Worm (Caenorhabditis elegans): ENCODE results near the gene droe-8.

The droe-8 gene

DNA sequence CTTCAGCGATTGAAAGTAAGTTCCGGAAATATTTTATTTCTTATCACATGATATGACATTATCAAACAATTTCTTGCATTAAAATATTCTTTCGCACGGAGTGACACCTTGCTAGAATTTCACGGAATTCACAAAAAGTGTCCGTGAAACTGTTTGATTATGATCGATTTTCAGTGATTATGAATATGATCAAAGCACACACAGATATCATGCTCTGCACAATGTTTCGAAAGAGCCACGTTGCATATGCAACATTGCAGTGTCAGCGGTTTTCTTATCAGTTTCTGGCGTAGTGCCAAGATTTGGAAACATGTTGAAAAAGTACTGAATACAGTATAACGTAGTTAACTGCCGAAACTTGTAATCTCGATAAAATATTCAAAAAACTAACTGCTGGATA is 42.8 kb downstream of the droe-8 start (continued):
- no peak for TF ChIP-seq dpl-1 (GFP tag; optimal IDR thresholded peaks at IDR 0.05)
- no peak for TF ChIP-seq cebp-1 (GFP tag; IDR thresholded peaks at IDR 0.05)
- TF ChIP-seq cebp-1 (tag; optimal IDR thresholded peaks at IDR 0.05): peak; percentile 72
- TF ChIP-seq snpc-3.4 (tag; optimal IDR thresholded peaks at IDR 0.05): no peak
- no peak for TF ChIP-seq die-1 (tag; optimal IDR thresholded peaks at IDR 0.05)
- no peak for TF ChIP-seq hlh-26 (GFP tag; conservative IDR thresholded peaks at IDR 0.05)
- TF ChIP-seq akir-1 (GFP tag; optimal IDR thresholded peaks at IDR 0.05): no peak
- no peak for TF ChIP-seq snpc-4 (GFP tag; optimal IDR thresholded peaks at IDR 0.05)
- TF ChIP-seq snpc-4 (tag; optimal IDR thresholded peaks at IDR 0.05): no peak
- TF ChIP-seq ama-1 (optimal IDR thresholded peaks at IDR 0.05): no peak
- no peak for TF ChIP-seq ama-1 (GFP tag; optimal IDR thresholded peaks at IDR 0.05)
- no peak for TF ChIP-seq zfh-2 (GFP tag; conservative IDR thresholded peaks at IDR 0.05)
- no peak for TF ChIP-seq nhr-120 (GFP tag; IDR thresholded peaks at IDR 0.05)
- TF ChIP-seq rpc-1 (optimal IDR thresholded peaks at IDR 0.05): no peak
- TF ChIP-seq rpc-1 (tag; optimal IDR thresholded peaks at IDR 0.05): no peak
- no peak for TF ChIP-seq B0261.1 (tag; optimal IDR thresholded peaks at IDR 0.05)
- no peak for TF ChIP-seq F49E8.2 (tag; optimal IDR thresholded peaks at IDR 0.05; ENCODE audit: insufficient read depth)
- TF ChIP-seq hsf-1 (GFP tag; IDR thresholded peaks at IDR 0.05): no peak
- TF ChIP-seq ceh-91 (GFP tag; IDR thresholded peaks at IDR 0.05): no peak
- no peak for TF ChIP-seq lag-1 (GFP tag; IDR thresholded peaks at IDR 0.05)
- TF ChIP-seq rcor-1 (GFP tag; IDR thresholded peaks at IDR 0.05): no peak
- TF ChIP-seq tbx-9 (tag; optimal IDR thresholded peaks at IDR 0.05; ENCODE audit: borderline replicate concordance): no peak

DNA sequence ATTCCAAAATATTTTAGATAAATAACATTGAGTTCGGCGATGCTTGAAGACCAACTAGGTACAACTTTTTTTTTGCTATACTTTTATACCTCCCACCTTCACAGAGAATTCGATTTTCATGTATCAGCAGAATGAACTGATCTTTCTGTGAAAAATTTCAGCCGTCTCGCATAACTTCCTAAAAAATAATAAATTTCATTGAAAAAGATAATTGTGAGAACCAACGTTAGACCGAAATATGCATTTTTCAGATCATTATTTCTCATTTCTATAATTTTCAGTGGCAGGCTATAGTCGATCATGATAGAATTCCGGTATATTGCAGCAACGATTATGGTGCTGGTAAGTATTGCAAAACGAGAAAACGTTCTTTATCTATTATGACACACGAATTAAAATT is 45.3 kb downstream of the droe-8 start, which contains the start of gene srx-115:
Gene srx-115 (plus strand): TSS at position 301 of the 400 bp plus-strand sequence.
- no peak for TF ChIP-seq K11D2.4 (GFP tag; IDR thresholded peaks at IDR 0.05)

ce11 chrV:8773826-8774382 is 47.6 kb downstream of the droe-8 start, which contains the start of gene B0507.2:
Gene B0507.2 (plus strand): TSS chrV:8774332.
- TF ChIP-seq ztf-25 (GFP tag; IDR thresholded peaks at IDR 0.05): no peak
- TF ChIP-seq mes-4 (tag; optimal IDR thresholded peaks at IDR 0.05): no peak
- TF ChIP-seq cebp-1 (GFP tag; IDR thresholded peaks at IDR 0.05): no peak
- peak; percentile 76 for TF ChIP-seq cebp-1 (tag; optimal IDR thresholded peaks at IDR 0.05)
- TF ChIP-seq nhr-80 (tag; optimal IDR thresholded peaks at IDR 0.05): peak; percentile 36
- peak; percentile 53 for TF ChIP-seq ceh-27 (GFP tag; optimal IDR thresholded peaks at IDR 0.05)

ce11 chrV:8776270-8776669 is 49.9 kb downstream of the droe-8 start, which contains the start of gene B0507.1:
Gene B0507.1 (plus strand): TSS chrV:8776570.
- TF ChIP-seq ekl-4 (GFP tag; IDR thresholded peaks at IDR 0.05) (no peak), F39B2.1 (GFP tag; IDR thresholded peaks at IDR 0.05) (no peak), lin-26 (GFP tag; IDR thresholded peaks at IDR 0.05) (no peak), F55B11.4 (tag; optimal IDR thresholded peaks at IDR 0.05; ENCODE audit: borderline replicate concordance, insufficient read depth) (no peak), ztf-6 (GFP tag; IDR thresholded peaks at IDR 0.05) (no peak), Y79H2A.3 (GFP tag; conservative IDR thresholded peaks at IDR 0.05) (no peak), ceh-58 (GFP tag; IDR thresholded peaks at IDR 0.05) (no peak), ccch-3 (GFP tag; optimal IDR thresholded peaks at IDR 0.05) (no peak), egl-18 (GFP tag; IDR thresholded peaks at IDR 0.05) (no peak), T26A5.8 (tag; optimal IDR thresholded peaks at IDR 0.05) (no peak), bed-1 (GFP tag; IDR thresholded peaks at IDR 0.05) (no peak)

Data from whole organism, young adult.